Worm (Caenorhabditis elegans) whole organism, L2 larva: Measurements from ENCODE around the gene lido-14.

ENCODE experiments used
- blmp-1 ChIP-seq: sonication (generic microtip); optimal IDR thresholded peaks from 2 replicates; lab custom pipeline; 2017; ENCODE audit warnings: missing genetic modification characterization, mild to moderate bottlenecking, missing compliant biosample characterization, antibody characterized with exemption, moderate library complexity; ENCODE audit not compliant: insufficient read depth
- ceh-82 ChIP-seq: fragments of 150-350 bp; optimal IDR thresholded peaks from 2 replicates; lab custom pipeline; 2014; ENCODE audit warnings: missing biosample characterization, missing genetic modification characterization
- lin-39 ChIP-seq: fragments of 150-350 bp; optimal IDR thresholded peaks from 2 replicates; lab custom pipeline; 2014; ENCODE audit warnings: missing biosample characterization, missing genetic modification reagents, missing genetic modification characterization
- nhr-12 ChIP-seq: fragments of 150-350 bp; optimal IDR thresholded peaks from 2 replicates; lab custom pipeline; 2014; ENCODE audit warnings: missing biosample characterization, missing genetic modification characterization
- unc-62 ChIP-seq: fragments of 150-350 bp; optimal IDR thresholded peaks from 2 replicates; lab custom pipeline; 2014; ENCODE audit warnings: missing biosample characterization, missing genetic modification reagents, missing genetic modification characterization

ce11 chrII:3343714-3344113, 15.2 kb upstream of the lido-14 start, which contains the start of gene F14D2.15:
- TF ChIP-seq lin-39 = no peak
- no peak for TF ChIP-seq nhr-12 (tag; lab: Kevin White, UChicago)
- no peak for TF ChIP-seq unc-62 (GFP tag; lab: Kevin White, UChicago)
- no peak for TF ChIP-seq blmp-1 (tag; lab: Kevin White, UChicago)
- TF ChIP-seq ceh-82 (tag; lab: Kevin White, UChicago) = no peak
